Worm (Caenorhabditis elegans): ENCODE data around the gene W02A2.8.

W02A2.8 gene

ce11 chrIV:13318773-13319172, 39.6 kb downstream of the W02A2.8 start:
- TF ChIP-seq ceh-36 (tag; optimal IDR thresholded peaks at IDR 0.05): no peak
- TF ChIP-seq F13C5.2 (tag; optimal IDR thresholded peaks at IDR 0.05): no peak
- no peak for TF ChIP-seq pes-1 (GFP tag; IDR thresholded peaks at IDR 0.05)
- TF ChIP-seq flt-1 (GFP tag; IDR thresholded peaks at IDR 0.05): no peak
- no peak for TF ChIP-seq tbx-37 (GFP tag; conservative IDR thresholded peaks at IDR 0.05)
- TF ChIP-seq tbx-11 (GFP tag; IDR thresholded peaks at IDR 0.05): no peak
- no peak for TF ChIP-seq hmbx-1 (tag; optimal IDR thresholded peaks at IDR 0.05)
- TF ChIP-seq sea-1 (GFP tag; conservative IDR thresholded peaks at IDR 0.05): no peak
- TF ChIP-seq tra-4 (tag; optimal IDR thresholded peaks at IDR 0.05): no peak
- TF ChIP-seq B0310.2 (tag; optimal IDR thresholded peaks at IDR 0.05): no peak
- no peak for TF ChIP-seq hnd-1 (tag; optimal IDR thresholded peaks at IDR 0.05)
- TF ChIP-seq ets-7 (tag; optimal IDR thresholded peaks at IDR 0.05): no peak
- TF ChIP-seq ama-1 (optimal IDR thresholded peaks at IDR 0.05): no peak
- no peak for TF ChIP-seq aly-1 (tag; optimal IDR thresholded peaks at IDR 0.05)
- TF ChIP-seq scrt-1 (GFP tag; IDR thresholded peaks at IDR 0.05): no peak
- no peak for TF ChIP-seq ceh-13 (GFP tag; optimal IDR thresholded peaks at IDR 0.05)

DNA sequence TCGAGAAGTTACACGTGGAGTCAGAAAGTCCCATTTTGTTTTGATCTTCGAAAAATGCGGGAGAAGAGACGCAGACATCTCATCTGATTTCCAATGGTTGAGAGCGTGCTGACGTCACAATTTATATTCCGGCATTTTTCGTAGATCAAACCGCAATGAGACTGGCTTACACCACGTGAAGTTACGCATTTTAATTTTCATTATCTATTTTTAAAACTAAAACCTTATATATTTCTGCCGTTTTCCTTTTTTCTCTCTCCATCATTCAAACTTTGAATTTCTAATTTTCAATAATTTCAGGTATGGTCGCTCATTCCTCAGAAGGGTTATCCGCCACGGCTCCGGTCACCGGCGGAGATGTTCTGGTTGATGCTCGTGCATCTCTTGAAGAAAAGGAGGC, 43.0 kb downstream of the W02A2.8 start, which contains the start of gene fat-1:
Gene fat-1, plus strand, starts transcription at position 301 of the 400 bp plus-strand sequence.
- TF ChIP-seq hmbx-1 (tag; optimal IDR thresholded peaks at IDR 0.05) (no peak), pes-1 (GFP tag; IDR thresholded peaks at IDR 0.05) (no peak), scrt-1 (GFP tag; IDR thresholded peaks at IDR 0.05) (no peak)

DNA sequence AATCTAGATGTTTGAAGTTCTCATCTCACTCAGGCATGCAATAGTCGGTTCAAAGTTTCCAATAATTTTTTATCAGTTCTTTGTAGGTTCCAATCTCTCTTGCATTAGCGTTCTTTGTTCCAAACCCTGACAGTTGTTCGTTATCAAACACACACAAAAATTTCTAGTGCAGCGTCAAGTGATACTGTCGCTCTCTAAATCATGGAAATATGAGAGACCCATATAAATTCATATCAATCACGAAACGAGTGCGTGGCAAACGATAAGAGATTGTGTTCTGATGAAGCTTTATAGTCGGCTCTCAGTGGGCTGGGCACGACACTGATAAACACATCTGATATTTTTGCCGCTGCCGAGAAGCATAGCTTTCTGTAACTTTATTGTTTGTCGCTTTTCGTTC, 44.2 kb downstream of the W02A2.8 start:
- no peak for TF ChIP-seq aly-1 (tag; optimal IDR thresholded peaks at IDR 0.05)
- no peak for TF ChIP-seq B0310.2 (tag; optimal IDR thresholded peaks at IDR 0.05)
- no peak for TF ChIP-seq hmbx-1 (tag; optimal IDR thresholded peaks at IDR 0.05)
- no peak for TF ChIP-seq ama-1 (optimal IDR thresholded peaks at IDR 0.05)
- TF ChIP-seq pes-1 (GFP tag; IDR thresholded peaks at IDR 0.05): no peak

DNA sequence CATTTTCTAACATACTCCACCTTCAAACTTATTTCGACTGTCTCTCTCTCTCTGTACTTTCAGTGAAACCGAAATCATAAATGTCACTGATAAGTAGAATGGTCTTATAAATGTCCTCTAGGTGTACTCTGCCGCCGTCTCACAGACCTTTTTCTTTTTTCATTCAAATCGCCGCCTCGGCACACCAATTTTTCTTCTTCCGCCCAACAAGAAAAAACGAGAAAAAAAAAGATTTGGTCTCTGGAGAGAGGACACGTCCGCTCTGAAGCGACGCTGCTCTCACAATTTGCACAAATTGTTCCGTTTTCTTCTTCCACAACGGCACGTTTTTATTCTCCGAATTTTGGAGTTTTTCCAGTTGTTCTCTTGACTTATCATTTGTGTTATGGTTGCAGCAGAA, 45.2 kb downstream of the W02A2.8 start:
- no peak for TF ChIP-seq hnd-1 (tag; optimal IDR thresholded peaks at IDR 0.05)
- TF ChIP-seq tbx-37 (GFP tag; conservative IDR thresholded peaks at IDR 0.05): no peak
- no peak for TF ChIP-seq tra-4 (tag; optimal IDR thresholded peaks at IDR 0.05)
- no peak for TF ChIP-seq flt-1 (GFP tag; IDR thresholded peaks at IDR 0.05)
- TF ChIP-seq ceh-36 (tag; optimal IDR thresholded peaks at IDR 0.05): no peak
- TF ChIP-seq ceh-13 (GFP tag; optimal IDR thresholded peaks at IDR 0.05): no peak
- no peak for TF ChIP-seq B0310.2 (tag; optimal IDR thresholded peaks at IDR 0.05)
- TF ChIP-seq ets-7 (tag; optimal IDR thresholded peaks at IDR 0.05): no peak
- TF ChIP-seq hmbx-1 (tag; optimal IDR thresholded peaks at IDR 0.05): no peak
- no peak for TF ChIP-seq sea-1 (GFP tag; conservative IDR thresholded peaks at IDR 0.05)
- TF ChIP-seq scrt-1 (GFP tag; IDR thresholded peaks at IDR 0.05): no peak
- no peak for TF ChIP-seq ama-1 (optimal IDR thresholded peaks at IDR 0.05)
- no peak for TF ChIP-seq hmg-4 (GFP tag; optimal IDR thresholded peaks at IDR 0.05)

- no peak for TF ChIP-seq scrt-1 (GFP tag; IDR thresholded peaks at IDR 0.05)
- TF ChIP-seq tbx-37 (GFP tag; conservative IDR thresholded peaks at IDR 0.05): no peak
- no peak for TF ChIP-seq pes-1 (GFP tag; IDR thresholded peaks at IDR 0.05)
- no peak for TF ChIP-seq tra-4 (tag; optimal IDR thresholded peaks at IDR 0.05)
- TF ChIP-seq hnd-1 (tag; optimal IDR thresholded peaks at IDR 0.05): no peak
- no peak for TF ChIP-seq ceh-36 (tag; optimal IDR thresholded peaks at IDR 0.05)
- TF ChIP-seq aly-1 (tag; optimal IDR thresholded peaks at IDR 0.05): no peak
- TF ChIP-seq F13C5.2 (tag; optimal IDR thresholded peaks at IDR 0.05): no peak
- no peak for TF ChIP-seq hmbx-1 (tag; optimal IDR thresholded peaks at IDR 0.05)
- TF ChIP-seq flt-1 (GFP tag; IDR thresholded peaks at IDR 0.05): no peak
- TF ChIP-seq sea-1 (GFP tag; conservative IDR thresholded peaks at IDR 0.05): no peak
- no peak for TF ChIP-seq B0310.2 (tag; optimal IDR thresholded peaks at IDR 0.05)
- no peak for TF ChIP-seq ets-7 (tag; optimal IDR thresholded peaks at IDR 0.05)
- TF ChIP-seq hmg-4 (GFP tag; optimal IDR thresholded peaks at IDR 0.05): no peak
- no peak for TF ChIP-seq ceh-13 (GFP tag; optimal IDR thresholded peaks at IDR 0.05)
- no peak for TF ChIP-seq tbx-11 (GFP tag; IDR thresholded peaks at IDR 0.05)
- TF ChIP-seq ama-1 (optimal IDR thresholded peaks at IDR 0.05): no peak
Observed at ce11 chrIV:13311331-13312034, 46.9 kb downstream of the W02A2.8 start.

DNA sequence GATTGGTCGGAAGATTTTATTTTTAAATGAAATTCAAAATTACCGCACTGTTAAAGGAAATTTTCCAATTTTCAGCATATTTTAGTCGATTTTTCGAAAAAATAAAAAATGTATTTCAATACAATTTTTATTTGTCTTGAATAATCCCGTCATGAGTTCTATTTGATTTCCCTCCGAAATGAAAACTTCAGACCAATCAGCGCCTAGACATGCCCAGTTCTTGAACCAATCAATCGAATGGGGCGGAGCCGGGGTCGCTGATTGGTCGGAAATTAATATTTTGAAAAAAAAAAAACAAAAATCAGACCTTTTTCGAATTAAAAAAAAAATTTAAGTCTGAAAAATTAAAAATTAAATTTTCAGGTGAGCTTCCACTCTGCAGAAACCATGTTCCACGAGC, 48.8 kb downstream of the W02A2.8 start:
- TF ChIP-seq F13C5.2 (tag; optimal IDR thresholded peaks at IDR 0.05): no peak
- no peak for TF ChIP-seq ets-7 (tag; optimal IDR thresholded peaks at IDR 0.05)
- TF ChIP-seq ama-1 (optimal IDR thresholded peaks at IDR 0.05): no peak
- TF ChIP-seq ceh-36 (tag; optimal IDR thresholded peaks at IDR 0.05): no peak
- TF ChIP-seq aly-1 (tag; optimal IDR thresholded peaks at IDR 0.05): no peak
- TF ChIP-seq hnd-1 (tag; optimal IDR thresholded peaks at IDR 0.05): no peak
- TF ChIP-seq tra-4 (tag; optimal IDR thresholded peaks at IDR 0.05): no peak
- TF ChIP-seq ceh-13 (GFP tag; optimal IDR thresholded peaks at IDR 0.05): no peak
- TF ChIP-seq scrt-1 (GFP tag; IDR thresholded peaks at IDR 0.05): no peak
- no peak for TF ChIP-seq sea-1 (GFP tag; conservative IDR thresholded peaks at IDR 0.05)
- no peak for TF ChIP-seq hmg-4 (GFP tag; optimal IDR thresholded peaks at IDR 0.05)
- no peak for TF ChIP-seq hmbx-1 (tag; optimal IDR thresholded peaks at IDR 0.05)
- no peak for TF ChIP-seq pes-1 (GFP tag; IDR thresholded peaks at IDR 0.05)
- no peak for TF ChIP-seq B0310.2 (tag; optimal IDR thresholded peaks at IDR 0.05)
- TF ChIP-seq tbx-11 (GFP tag; IDR thresholded peaks at IDR 0.05): no peak
- TF ChIP-seq flt-1 (GFP tag; IDR thresholded peaks at IDR 0.05): no peak
- TF ChIP-seq tbx-37 (GFP tag; conservative IDR thresholded peaks at IDR 0.05): no peak

All from whole organism, early embryonic.